Fruit fly (Drosophila melanogaster) whole organism, embryonic: ENCODE measurements around the gene CG5359.

Experiments
- Adf1 ChIP-seq: fragments of 200-800 bp; sonication (Bioruptor generic); IDR thresholded peaks from 2 replicates; pipeline ENCODE4 v1.3.6; 2022; ENCODE audit warnings: missing biosample characterization, missing genetic modification characterization
- Bteb2 ChIP-seq: fragments of 200-800 bp; sonication (Bioruptor generic); optimal IDR thresholded peaks from 2 replicates; lab custom pipeline; 2016; ENCODE audit warnings: missing biosample characterization, missing genetic modification characterization
- CG10147 ChIP-seq: fragments of 200-800 bp; sonication (Bioruptor generic); optimal IDR thresholded peaks from 2 replicates; lab custom pipeline; 2019; ENCODE audit warnings: missing biosample characterization, mild to moderate bottlenecking, missing genetic modification characterization, moderate library complexity
- CG11085 ChIP-seq: fragments of 200-800 bp; sonication (Bioruptor generic); IDR thresholded peaks from 2 replicates; pipeline ENCODE4 v1.3.6; 2022; ENCODE audit warnings: missing biosample characterization, missing genetic modification characterization
- CG11696 ChIP-seq: fragments of 200-800 bp; sonication (Bioruptor generic); IDR thresholded peaks from 2 replicates; pipeline ENCODE4 v1.3.6; 2022; ENCODE audit warnings: missing biosample characterization, missing genetic modification characterization
- CG12391 ChIP-seq: fragments of 200-800 bp; sonication (Bioruptor generic); optimal IDR thresholded peaks from 3 replicates; lab custom pipeline; 2018; ENCODE audit warnings: missing biosample characterization, mild to moderate bottlenecking, missing genetic modification characterization, moderate library complexity
- CG12659 ChIP-seq: fragments of 200-800 bp; sonication (Bioruptor generic); optimal IDR thresholded peaks from 3 replicates; lab custom pipeline; 2017; ENCODE audit warnings: mild to moderate bottlenecking, missing biosample characterization, missing genetic modification reagents, missing genetic modification characterization
- CG13123 ChIP-seq: fragments of 200-800 bp; sonication (Bioruptor generic); optimal IDR thresholded peaks from 2 replicates; lab custom pipeline; 2016; ENCODE audit warnings: missing biosample characterization, missing genetic modification characterization
- CG1602 ChIP-seq: fragments of 200-800 bp; sonication (Bioruptor generic); optimal IDR thresholded peaks from 3 replicates; lab custom pipeline; 2016; ENCODE audit warnings: missing biosample characterization, missing genetic modification characterization
- CG17359 ChIP-seq: fragments of 200-800 bp; sonication (Bioruptor generic); optimal IDR thresholded peaks from 3 replicates; lab custom pipeline; 2018; ENCODE audit warnings: missing biosample characterization, mild to moderate bottlenecking, missing genetic modification characterization, moderate library complexity
- CG18011 ChIP-seq: fragments of 200-800 bp; sonication (Bioruptor generic); optimal IDR thresholded peaks from 2 replicates; lab custom pipeline; 2017; ENCODE audit warnings: missing biosample characterization, missing genetic modification characterization, mild to moderate bottlenecking, moderate library complexity, missing genotype
- CG18599 ChIP-seq: fragments of 200-800 bp; sonication (Bioruptor generic); optimal IDR thresholded peaks from 3 replicates; lab custom pipeline; 2017; ENCODE audit warnings: missing biosample characterization, missing genetic modification characterization, mild to moderate bottlenecking, moderate library complexity, missing genetic modification reagents
- CG2875 ChIP-seq: fragments of 200-800 bp; sonication (Bioruptor generic); optimal IDR thresholded peaks from 2 replicates; lab custom pipeline; 2017; ENCODE audit warnings: missing biosample characterization, mild to moderate bottlenecking, missing genetic modification characterization, missing genetic modification reagents
- CG32772 ChIP-seq: fragments of 200-800 bp; sonication (Bioruptor generic); IDR thresholded peaks from 2 replicates; pipeline ENCODE4 v1.3.6; 2022; ENCODE audit warnings: missing biosample characterization, missing genetic modification characterization
- CG3407 ChIP-seq: fragments of 200-800 bp; sonication (Bioruptor generic); optimal IDR thresholded peaks from 2 replicates; lab custom pipeline; 2018; ENCODE audit warnings: missing biosample characterization, mild to moderate bottlenecking, missing genetic modification characterization
- CG5953 ChIP-seq: fragments of 200-800 bp; sonication (Bioruptor generic); IDR thresholded peaks from 2 replicates; pipeline ENCODE4 v1.3.6; 2022; ENCODE audit warnings: missing biosample characterization, missing genetic modification characterization
- CG6689 ChIP-seq: fragments of 200-800 bp; sonication (Bioruptor generic); IDR thresholded peaks from 2 replicates; pipeline ENCODE4 v1.3.6; 2022; ENCODE audit warnings: missing biosample characterization, missing genetic modification characterization
- CG6813 ChIP-seq: fragments of 200-800 bp; sonication (Bioruptor generic); optimal IDR thresholded peaks from 2 replicates; lab custom pipeline; 2017; ENCODE audit warnings: missing biosample characterization, missing genetic modification characterization, mild to moderate bottlenecking, moderate library complexity, missing genetic modification reagents
- CG7271 ChIP-seq: fragments of 200-800 bp; sonication (Bioruptor generic); optimal IDR thresholded peaks from 2 replicates; lab custom pipeline; 2018; ENCODE audit warnings: missing biosample characterization, mild to moderate bottlenecking, missing genetic modification characterization, moderate library complexity
- CG8388 ChIP-seq: fragments of 200-800 bp; sonication (Bioruptor generic); optimal IDR thresholded peaks from 2 replicates; lab custom pipeline; 2019; ENCODE audit warnings: missing biosample characterization, mild to moderate bottlenecking, missing genetic modification characterization, moderate library complexity
- CG9215 ChIP-seq: fragments of 200-800 bp; sonication (Bioruptor generic); IDR thresholded peaks from 2 replicates; pipeline ENCODE4 v1.3.6; 2022; ENCODE audit warnings: missing biosample characterization, missing genetic modification characterization
- CkIIα-i1 ChIP-seq: fragments of 200-800 bp; sonication (Bioruptor generic); IDR thresholded peaks from 2 replicates; pipeline ENCODE4 v1.3.6; 2022; ENCODE audit warnings: missing biosample characterization, missing genetic modification characterization
- Deaf1 ChIP-seq: fragments of 200-800 bp; optimal IDR thresholded peaks from 3 replicates; lab custom pipeline; 2019; ENCODE audit warnings: missing biosample characterization, mild to moderate bottlenecking, missing genetic modification characterization, moderate library complexity
- Doc2 ChIP-seq: fragments of 200-800 bp; sonication (Bioruptor generic); IDR thresholded peaks from 2 replicates; pipeline ENCODE4 v1.3.6; 2022; ENCODE audit warnings: missing biosample characterization, missing genetic modification characterization
- Elba2 ChIP-seq: fragments of 200-800 bp; sonication (Bioruptor generic); optimal IDR thresholded peaks from 3 replicates; lab custom pipeline; 2016; ENCODE audit warnings: missing biosample characterization, missing genetic modification characterization
- Fer3 ChIP-seq: fragments of 200-800 bp; sonication (Bioruptor generic); optimal IDR thresholded peaks from 2 replicates; lab custom pipeline; 2018; ENCODE audit warnings: missing biosample characterization, mild to moderate bottlenecking, missing genetic modification characterization, moderate library complexity
- Gsc ChIP-seq: fragments of 200-800 bp; sonication (Bioruptor generic); IDR thresholded peaks from 2 replicates; pipeline ENCODE4 v1.3.6; 2022; ENCODE audit warnings: missing biosample characterization, missing genetic modification characterization
- HHEX ChIP-seq: fragments of 200-800 bp; sonication (Bioruptor generic); optimal IDR thresholded peaks from 3 replicates; lab custom pipeline; 2017; ENCODE audit warnings: missing biosample characterization, mild to moderate bottlenecking, missing genetic modification characterization, missing genetic modification reagents
- HLH54F ChIP-seq: fragments of 200-800 bp; sonication (Bioruptor generic); optimal IDR thresholded peaks from 3 replicates; lab custom pipeline; 2016; ENCODE audit warnings: missing biosample characterization, missing genetic modification characterization
- Lhr ChIP-seq: fragments of 200-800 bp; sonication (Bioruptor generic); optimal IDR thresholded peaks from 3 replicates; lab custom pipeline; 2017; ENCODE audit warnings: mild to moderate bottlenecking, missing biosample characterization, missing genetic modification reagents, missing genetic modification characterization
- Mrtf ChIP-seq: fragments of 200-800 bp; sonication (Bioruptor generic); IDR thresholded peaks from 3 replicates; pipeline ENCODE4 v1.3.6; 2022; ENCODE audit warnings: missing biosample characterization, missing genetic modification characterization
- Stat92E ChIP-seq, 3 experiments: fragments of >200 bp in 2 of 3; fragments of 200-800 bp in 1 of 3; sonication (Bioruptor generic) in 1 of 3; optimal IDR thresholded peaks; 2 replicates each; lab custom pipeline; 2017 to 2019; ENCODE audit warnings: missing biosample characterization in 3 of 3, missing genetic modification characterization in 3 of 3, mild to moderate bottlenecking in 1 of 3, moderate library complexity in 1 of 3
- YL-1 ChIP-seq: fragments of 200-800 bp; sonication (Bioruptor generic); optimal IDR thresholded peaks from 3 replicates; lab custom pipeline; 2017; ENCODE audit warnings: missing biosample characterization, mild to moderate bottlenecking, missing genetic modification characterization
- chif ChIP-seq, 2 experiments: fragments of 200-800 bp; sonication (Bioruptor generic); optimal IDR thresholded peaks; 3 replicates each; lab custom pipeline; 2016; ENCODE audit warnings: missing biosample characterization in 2 of 2, missing genetic modification characterization in 2 of 2
- crol ChIP-seq: fragments of 200-800 bp; sonication (Bioruptor generic); IDR thresholded peaks from 2 replicates; pipeline ENCODE4 v1.3.6; 2022; ENCODE audit warnings: missing biosample characterization, missing genetic modification characterization
- dm ChIP-seq: fragments of 200-800 bp; sonication (Bioruptor generic); optimal IDR thresholded peaks from 3 replicates; lab custom pipeline; 2016; ENCODE audit warnings: missing biosample characterization, missing genetic modification characterization
- grn ChIP-seq: fragments of 200-800 bp; sonication (Bioruptor generic); optimal IDR thresholded peaks from 3 replicates; lab custom pipeline; 2017; ENCODE audit warnings: missing biosample characterization, missing genetic modification characterization
- lilli ChIP-seq: fragments of 200-800 bp; sonication (Bioruptor generic); optimal IDR thresholded peaks from 3 replicates; lab custom pipeline; 2016; ENCODE audit warnings: missing biosample characterization, missing genetic modification characterization
- nerfin-2 ChIP-seq: fragments of 200-800 bp; sonication (Bioruptor generic); IDR thresholded peaks from 2 replicates; pipeline ENCODE4 v1.3.6; 2022; ENCODE audit warnings: missing biosample characterization, missing genetic modification characterization; ENCODE audit not compliant: partially characterized antibody
- peb ChIP-seq: fragments of 200-800 bp; sonication (Bioruptor generic); IDR thresholded peaks from 2 replicates; pipeline ENCODE4 v1.3.6; 2022; ENCODE audit warnings: missing biosample characterization, missing genetic modification characterization
- rib ChIP-seq: fragments of 200-800 bp; sonication (Bioruptor generic); IDR thresholded peaks from 2 replicates; pipeline ENCODE4 v1.3.6; 2022; ENCODE audit warnings: missing biosample characterization, missing genetic modification characterization
- shn ChIP-seq: fragments of 200-800 bp; sonication (Bioruptor generic); optimal IDR thresholded peaks from 3 replicates; lab custom pipeline; 2016; ENCODE audit warnings: missing biosample characterization, missing genetic modification characterization
- slou ChIP-seq: fragments of 200-800 bp; sonication (Bioruptor generic); optimal IDR thresholded peaks from 3 replicates; lab custom pipeline; 2016; ENCODE audit warnings: missing biosample characterization, missing genetic modification characterization
- stwl ChIP-seq: fragments of 200-800 bp; sonication (Bioruptor generic); optimal IDR thresholded peaks from 3 replicates; lab custom pipeline; 2018; ENCODE audit warnings: missing biosample characterization, mild to moderate bottlenecking, missing genetic modification characterization, moderate library complexity
- tin ChIP-seq: fragments of 200-800 bp; sonication (Bioruptor generic); optimal IDR thresholded peaks from 3 replicates; lab custom pipeline; 2016; ENCODE audit warnings: missing biosample characterization, missing genetic modification characterization
- tup ChIP-seq: fragments of 200-800 bp; sonication (Bioruptor generic); optimal IDR thresholded peaks from 2 replicates; lab custom pipeline; 2016; ENCODE audit warnings: missing biosample characterization, mild to moderate bottlenecking, missing genetic modification characterization, moderate library complexity
- usp ChIP-seq: fragments of >200 bp; optimal IDR thresholded peaks from 2 replicates; lab custom pipeline; 2017; ENCODE audit warnings: missing biosample characterization, missing genetic modification characterization
- zen ChIP-seq: fragments of 200-800 bp; sonication (Bioruptor generic); optimal IDR thresholded peaks from 3 replicates; lab custom pipeline; 2018; ENCODE audit warnings: missing biosample characterization, mild to moderate bottlenecking, missing genetic modification characterization, moderate library complexity
- zf30C ChIP-seq: fragments of 200-800 bp; sonication (Bioruptor generic); optimal IDR thresholded peaks from 3 replicates; lab custom pipeline; 2018; ENCODE audit warnings: missing biosample characterization, mild to moderate bottlenecking, missing genetic modification characterization

The CG5359 gene

DNA sequence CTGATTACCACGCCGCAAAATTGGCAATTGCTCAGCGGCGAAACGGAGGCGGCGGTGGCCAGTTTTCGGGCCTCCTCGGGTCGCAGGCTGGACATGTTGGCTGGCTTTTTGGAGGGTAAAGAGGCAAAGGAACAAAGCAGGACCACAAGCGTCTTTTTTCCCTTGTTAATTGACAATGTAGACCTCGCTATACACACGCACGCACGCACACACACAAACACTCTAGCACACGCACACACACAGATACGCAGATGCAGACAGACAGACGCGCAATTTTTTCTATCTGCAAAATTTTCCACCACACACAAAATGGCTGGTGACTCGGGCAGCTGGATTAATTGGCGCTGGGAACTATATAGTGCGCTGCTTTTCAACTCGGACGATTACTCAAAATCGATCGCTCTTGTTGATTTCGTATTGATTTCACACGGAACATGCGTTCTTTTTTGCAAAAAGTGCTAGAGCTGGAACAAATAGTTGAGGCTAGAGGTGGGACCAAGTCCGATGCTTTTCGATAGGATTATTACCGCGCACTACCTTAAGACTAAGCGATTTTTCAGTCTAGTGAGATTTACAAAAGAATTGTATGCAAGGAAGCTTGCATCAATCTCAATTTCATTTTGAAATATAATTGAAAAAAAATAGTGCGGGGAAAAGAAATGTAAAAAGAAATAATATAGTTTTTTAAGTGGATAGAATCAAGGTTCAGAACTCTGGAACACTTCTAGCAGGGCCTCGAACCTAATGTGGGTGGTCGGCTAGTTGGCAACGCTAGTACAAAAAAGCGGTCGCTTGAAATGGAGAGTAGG lies 15.3 kb downstream of the CG5359 start, which contains the start of gene Art4 (continued):
- peak; percentile 76; the same call in 1 of the 2 replicates for TF ChIP-seq rib (GFP tag; lab: Robert Waterston, UW)
- no peak for TF ChIP-seq CG5953 (GFP tag; lab: Robert Waterston, UW)
- no peak for TF ChIP-seq peb (GFP tag; lab: Robert Waterston, UW)
- TF ChIP-seq CG9215 (GFP tag; lab: Robert Waterston, UW), result peak; percentile 26; the same call in 1 of the 2 replicates
- TF ChIP-seq usp (GFP tag; lab: Kevin White, UChicago), result no peak
- peak; percentile 40 for TF ChIP-seq CG18599 (GFP tag; lab: Kevin White, UChicago)
- TF ChIP-seq tin (GFP tag; lab: Kevin White, UChicago), result no peak
- no peak for TF ChIP-seq CG17359 (tag; lab: Kevin White, UChicago)
- peak; percentile 13 for TF ChIP-seq CG3407 (GFP tag; lab: Kevin White, UChicago)
- no peak for TF ChIP-seq CG13123 (GFP tag; lab: Kevin White, UChicago)
- peak; percentile 50 for TF ChIP-seq dm (GFP tag; lab: Kevin White, UChicago)
- TF ChIP-seq grn (GFP tag; lab: Kevin White, UChicago), result no peak
- no peak for TF ChIP-seq Doc2 (GFP tag; lab: Robert Waterston, UW)
- TF ChIP-seq CG12659 (GFP tag; lab: Kevin White, UChicago), result peak; percentile 66
- peak; percentile 12 for TF ChIP-seq CG8388 (GFP tag; lab: Kevin White, UChicago)
- TF ChIP-seq HLH54F (GFP tag; lab: Kevin White, UChicago), result peak; percentile 41
- TF ChIP-seq CG11696 (GFP tag; lab: Robert Waterston, UW), result no peak
- no peak for TF ChIP-seq Elba2
- no peak for TF ChIP-seq Adf1
- TF ChIP-seq CG6689 (GFP tag; lab: Robert Waterston, UW), result no peak
- TF ChIP-seq Deaf1 (tag; lab: Kevin White, UChicago), result no peak
- TF ChIP-seq CG12391 (tag; lab: Kevin White, UChicago), result peak; percentile 52
- TF ChIP-seq Gsc, result no peak
- no peak for TF ChIP-seq CkIIα-i1 (GFP tag; lab: Robert Waterston, UW)
- no peak for TF ChIP-seq shn (GFP tag; lab: Kevin White, UChicago)
- no peak for TF ChIP-seq Mrtf (GFP tag; lab: Robert Waterston, UW)
- peak; percentile 41 for TF ChIP-seq CG10147
- TF ChIP-seq tup, result no peak
- no peak for TF ChIP-seq slou (GFP tag; lab: Kevin White, UChicago)
- TF ChIP-seq CG32772 (GFP tag; lab: Robert Waterston, UW), result no peak; the same call in 1 of the 2 replicates
- peak; percentile 17 to 26 for TF ChIP-seq chif (GFP tag; optimal IDR thresholded peaks at IDR 0.05; lab: Kevin White, UChicago)
- TF ChIP-seq zen (tag; lab: Kevin White, UChicago), result peak; percentile 51
- TF ChIP-seq Stat92E (GFP tag; optimal IDR thresholded peaks at IDR 0.05; lab: Kevin White, UChicago), result no peak
- no peak for TF ChIP-seq Fer3 (tag; lab: Kevin White, UChicago)
- peak; percentile 66 for TF ChIP-seq Lhr
- TF ChIP-seq lilli, result peak; percentile 34
- TF ChIP-seq Bteb2, result no peak
- no peak for TF ChIP-seq CG6813
- TF ChIP-seq HHEX (GFP tag; lab: Kevin White, UChicago), result no peak
- TF ChIP-seq YL-1, result peak; percentile 74
- no peak for TF ChIP-seq CG18011 (GFP tag; lab: Kevin White, UChicago)
- peak; percentile 13 for TF ChIP-seq CG1602
- peak; percentile 57 for TF ChIP-seq stwl
- TF ChIP-seq nerfin-2 (GFP tag; lab: Robert Waterston, UW), result no peak
- TF ChIP-seq CG7271 (tag; lab: Kevin White, UChicago), result no peak
- TF ChIP-seq CG11085 (GFP tag; lab: Robert Waterston, UW), result no peak
- TF ChIP-seq zf30C (GFP tag; lab: Kevin White, UChicago), result no peak
- no peak for TF ChIP-seq CG2875 (GFP tag; lab: Kevin White, UChicago)
- TF ChIP-seq crol (GFP tag; lab: Robert Waterston, UW), result no peak
